Worm (Caenorhabditis elegans): ENCODE results near the gene rsr-2.

- TF ChIP-seq nhr-237 (tag; optimal IDR thresholded peaks at IDR 0.05) = no peak
- no peak for TF ChIP-seq unc-62 (GFP tag; optimal IDR thresholded peaks at IDR 0.05)
- TF ChIP-seq ceh-39 (tag; optimal IDR thresholded peaks at IDR 0.05) = no peak
- no peak for TF ChIP-seq tbx-8 (GFP tag; optimal IDR thresholded peaks at IDR 0.05)
- TF ChIP-seq unc-120 (tag; optimal IDR thresholded peaks at IDR 0.05; ENCODE audit: poor library complexity, severe bottlenecking) = no peak
- TF ChIP-seq lin-13 (tag; optimal IDR thresholded peaks at IDR 0.05) = no peak
- no peak for TF ChIP-seq zip-8 (tag; optimal IDR thresholded peaks at IDR 0.05)
- no peak for TF ChIP-seq ztf-11 (tag; optimal IDR thresholded peaks at IDR 0.05)
- no peak for TF ChIP-seq hlh-1 (tag; optimal IDR thresholded peaks at IDR 0.05)
- no peak for TF ChIP-seq elt-1 (tag; optimal IDR thresholded peaks at IDR 0.05; ENCODE audit: borderline replicate concordance, insufficient read depth)
- no peak for TF ChIP-seq nhr-28 (tag; optimal IDR thresholded peaks at IDR 0.05)
- TF ChIP-seq lin-32 (GFP tag; optimal IDR thresholded peaks at IDR 0.05) = no peak
- no peak for TF ChIP-seq elt-3 (tag; optimal IDR thresholded peaks at IDR 0.05)
- no peak for TF ChIP-seq mab-5 (tag; optimal IDR thresholded peaks at IDR 0.05)
Observed at ce11 chrII:12199912-12200637, 25.1 kb upstream of the rsr-2 start, which contains the start of gene polg-1.
